Fruit fly (Drosophila melanogaster) whole organism, embryonic: ENCODE measurements around the gene CG9021.

Experiments used
- CG10959 ChIP-seq: fragments of 200-800 bp; sonication (Bioruptor generic); IDR thresholded peaks from 2 replicates; pipeline ENCODE4 v1.3.6; 2022; ENCODE audit warnings: missing biosample characterization, missing genetic modification characterization
- CG11456 ChIP-seq: fragments of 200-800 bp; sonication (Bioruptor generic); IDR thresholded peaks from 3 replicates; pipeline ENCODE4 v1.3.6; 2022; ENCODE audit warnings: missing biosample characterization, missing genetic modification characterization
- CG11723 ChIP-seq: fragments of 200-800 bp; sonication (Bioruptor generic); optimal IDR thresholded peaks from 2 replicates; lab custom pipeline; 2017; ENCODE audit warnings: missing biosample characterization, mild to moderate bottlenecking, missing genetic modification characterization
- CG13624 ChIP-seq: fragments of 200-800 bp; sonication (Bioruptor generic); optimal IDR thresholded peaks from 2 replicates; lab custom pipeline; 2016; ENCODE audit warnings: missing biosample characterization, missing genetic modification characterization
- CG13775 ChIP-seq: fragments of 200-800 bp; sonication (Bioruptor generic); optimal IDR thresholded peaks from 3 replicates; lab custom pipeline; 2017; ENCODE audit warnings: missing biosample characterization, mild to moderate bottlenecking, missing genetic modification characterization
- CG14965 ChIP-seq: fragments of 200-800 bp; sonication (Bioruptor generic); optimal IDR thresholded peaks from 2 replicates; lab custom pipeline; 2016; ENCODE audit warnings: missing biosample characterization, missing genetic modification characterization, borderline replicate concordance
- CG15011 ChIP-seq: fragments of 200-800 bp; sonication (Bioruptor generic); optimal IDR thresholded peaks from 3 replicates; lab custom pipeline; 2018; ENCODE audit warnings: missing biosample characterization, mild to moderate bottlenecking, missing genetic modification characterization
- CG15601 ChIP-seq: fragments of 200-800 bp; sonication (Bioruptor generic); optimal IDR thresholded peaks from 3 replicates; lab custom pipeline; 2019; ENCODE audit warnings: missing biosample characterization, mild to moderate bottlenecking, missing genetic modification characterization, moderate library complexity
- CG16863 ChIP-seq: fragments of 200-800 bp; sonication (Bioruptor generic); optimal IDR thresholded peaks from 3 replicates; lab custom pipeline; 2016; ENCODE audit warnings: missing biosample characterization, missing genetic modification characterization
- CG17186 ChIP-seq: fragments of 200-800 bp; sonication (Bioruptor generic); optimal IDR thresholded peaks from 3 replicates; lab custom pipeline; 2017; ENCODE audit warnings: missing biosample characterization, missing genetic modification reagents, missing genetic modification characterization
- CG2129 ChIP-seq: fragments of 200-800 bp; sonication (Bioruptor generic); IDR thresholded peaks from 2 replicates; pipeline ENCODE4 v1.3.6; 2022; ENCODE audit warnings: missing biosample characterization, missing genetic modification characterization; ENCODE audit not compliant: partially characterized antibody
- CG33213 ChIP-seq: fragments of 200-800 bp; sonication (Bioruptor generic); optimal IDR thresholded peaks from 3 replicates; lab custom pipeline; 2016; ENCODE audit warnings: missing biosample characterization, missing genetic modification characterization
- CG34224 ChIP-seq: fragments of 200-800 bp; sonication (Bioruptor generic); IDR thresholded peaks from 3 replicates; pipeline ENCODE4 v1.3.6; 2022; ENCODE audit warnings: missing biosample characterization, missing genetic modification characterization; ENCODE audit not compliant: partially characterized antibody
- CG4282 ChIP-seq: fragments of 200-800 bp; sonication (Bioruptor generic); optimal IDR thresholded peaks from 2 replicates; lab custom pipeline; 2016; ENCODE audit warnings: missing biosample characterization, missing genetic modification characterization
- CG4360 ChIP-seq: fragments of 200-800 bp; sonication (Bioruptor generic); IDR thresholded peaks from 2 replicates; pipeline ENCODE4 v1.3.6; 2022; ENCODE audit warnings: missing biosample characterization, missing genetic modification characterization
- CG7271 ChIP-seq: fragments of 200-800 bp; sonication (Bioruptor generic); optimal IDR thresholded peaks from 2 replicates; lab custom pipeline; 2018; ENCODE audit warnings: missing biosample characterization, mild to moderate bottlenecking, missing genetic modification characterization, moderate library complexity
- CG7357 ChIP-seq: fragments of 200-800 bp; sonication (Bioruptor generic); IDR thresholded peaks from 3 replicates; pipeline ENCODE4 v1.3.6; 2022; ENCODE audit warnings: missing biosample characterization, missing genetic modification characterization
- CG9797 ChIP-seq: fragments of 200-800 bp; sonication (Bioruptor generic); optimal IDR thresholded peaks from 3 replicates; lab custom pipeline; 2018; ENCODE audit warnings: missing biosample characterization, mild to moderate bottlenecking, missing genetic modification characterization
- CG9932 ChIP-seq: fragments of 200-800 bp; sonication (Bioruptor generic); IDR thresholded peaks from 2 replicates; pipeline ENCODE4 v1.3.6; 2022; ENCODE audit warnings: missing biosample characterization, missing genetic modification characterization
- Doc3 ChIP-seq: fragments of 200-800 bp; sonication (Bioruptor generic); IDR thresholded peaks from 3 replicates; pipeline ENCODE4 v1.3.6; 2022; ENCODE audit warnings: missing biosample characterization, missing genetic modification characterization; ENCODE audit not compliant: partially characterized antibody
- ERR ChIP-seq: fragments of 200-800 bp; sonication (Bioruptor generic); optimal IDR thresholded peaks from 2 replicates; lab custom pipeline; 2016; ENCODE audit warnings: missing biosample characterization, missing genetic modification characterization
- Elba2 ChIP-seq: fragments of 200-800 bp; sonication (Bioruptor generic); optimal IDR thresholded peaks from 3 replicates; lab custom pipeline; 2016; ENCODE audit warnings: missing biosample characterization, missing genetic modification characterization
- HmgZ ChIP-seq: fragments of 200-800 bp; sonication (Bioruptor generic); optimal IDR thresholded peaks from 2 replicates; lab custom pipeline; 2018; ENCODE audit warnings: missing biosample characterization, mild to moderate bottlenecking, missing genetic modification characterization
- Mad ChIP-seq: fragments of 200-800 bp; sonication (Bioruptor generic); optimal IDR thresholded peaks from 2 replicates; lab custom pipeline; 2016; ENCODE audit warnings: missing biosample characterization, missing genetic modification characterization
- NC2α ChIP-seq: fragments of 200-800 bp; sonication (Bioruptor generic); optimal IDR thresholded peaks from 2 replicates; lab custom pipeline; 2016; ENCODE audit warnings: missing biosample characterization, missing genetic modification characterization
- NFAT ChIP-seq: fragments of 200-800 bp; sonication (Bioruptor generic); IDR thresholded peaks from 2 replicates; pipeline ENCODE4 v1.3.6; 2022; ENCODE audit warnings: missing biosample characterization, missing genetic modification characterization
- Oli ChIP-seq: fragments of 200-800 bp; sonication (Bioruptor generic); optimal IDR thresholded peaks from 2 replicates; lab custom pipeline; 2018; ENCODE audit warnings: missing biosample characterization, mild to moderate bottlenecking, missing genetic modification characterization, moderate library complexity
- Ravus ChIP-seq: fragments of 200-800 bp; sonication (Bioruptor generic); IDR thresholded peaks from 2 replicates; pipeline ENCODE4 v1.3.6; 2022; ENCODE audit warnings: missing biosample characterization, missing genetic modification characterization
- Six4 ChIP-seq: fragments of 200-800 bp; sonication (Bioruptor generic); optimal IDR thresholded peaks from 2 replicates; lab custom pipeline; 2016; ENCODE audit warnings: missing biosample characterization, missing genetic modification characterization
- ap ChIP-seq: fragments of 200-800 bp; sonication (Bioruptor generic); IDR thresholded peaks from 2 replicates; pipeline ENCODE4 v1.3.6; 2022; ENCODE audit warnings: missing biosample characterization, missing genetic modification characterization
- br ChIP-seq: fragments of >200 bp; optimal IDR thresholded peaks from 2 replicates; lab custom pipeline; 2017
- cas ChIP-seq: fragments of 200-800 bp; sonication (Bioruptor generic); IDR thresholded peaks from 2 replicates; pipeline ENCODE4 v1.3.6; 2022; ENCODE audit warnings: missing biosample characterization, missing genetic modification characterization
- dmrt11E ChIP-seq: fragments of 200-800 bp; sonication (Bioruptor generic); optimal IDR thresholded peaks from 3 replicates; lab custom pipeline; 2018; ENCODE audit warnings: missing biosample characterization, mild to moderate bottlenecking, missing genetic modification characterization, moderate library complexity
- en ChIP-seq: fragments of 200-800 bp; sonication (Bioruptor generic); optimal IDR thresholded peaks from 2 replicates; lab custom pipeline; 2016; ENCODE audit warnings: missing biosample characterization, missing genetic modification characterization
- ewg ChIP-seq: fragments of 200-800 bp; sonication (Bioruptor generic); optimal IDR thresholded peaks from 3 replicates; lab custom pipeline; 2017; ENCODE audit warnings: mild to moderate bottlenecking, missing biosample characterization, missing genetic modification reagents, missing genetic modification characterization
- fd96Cb ChIP-seq: fragments of 200-800 bp; sonication (Bioruptor generic); optimal IDR thresholded peaks from 2 replicates; lab custom pipeline; 2018; ENCODE audit warnings: missing biosample characterization, mild to moderate bottlenecking, missing genetic modification characterization, moderate library complexity
- grn ChIP-seq: fragments of 200-800 bp; sonication (Bioruptor generic); optimal IDR thresholded peaks from 3 replicates; lab custom pipeline; 2017; ENCODE audit warnings: missing biosample characterization, missing genetic modification characterization
- hbn ChIP-seq: fragments of 200-800 bp; sonication (Bioruptor generic); IDR thresholded peaks from 2 replicates; pipeline ENCODE4 v1.3.6; 2022; ENCODE audit warnings: missing biosample characterization, missing genetic modification characterization; ENCODE audit not compliant: partially characterized antibody
- hkb ChIP-seq, 2 experiments: fragments of 200-800 bp in 1 of 2; fragments of >200 bp in 1 of 2; sonication (Bioruptor generic) in 1 of 2; IDR thresholded peaks in 1 of 2; optimal IDR thresholded peaks in 1 of 2; 2 replicates each; pipeline versions ENCODE4 v1.3.6 to Lab custom; 2017 to 2022; ENCODE audit warnings: missing biosample characterization in 1 of 2, missing genetic modification characterization in 1 of 2
- mld ChIP-seq: fragments of 200-800 bp; sonication (Bioruptor generic); IDR thresholded peaks from 3 replicates; pipeline ENCODE4 v1.3.6; 2022; ENCODE audit warnings: missing biosample characterization, missing genetic modification characterization; ENCODE audit not compliant: partially characterized antibody
- oc ChIP-seq: fragments of 200-800 bp; sonication (Bioruptor generic); optimal IDR thresholded peaks from 2 replicates; lab custom pipeline; 2018; ENCODE audit warnings: missing biosample characterization, mild to moderate bottlenecking, missing genetic modification characterization, moderate library complexity
- odd ChIP-seq: fragments of 200-800 bp; sonication (Bioruptor generic); optimal IDR thresholded peaks from 2 replicates; lab custom pipeline; 2017; ENCODE audit warnings: missing biosample characterization, mild to moderate bottlenecking, missing genetic modification characterization
- pb ChIP-seq: fragments of 200-800 bp; sonication (Bioruptor generic); optimal IDR thresholded peaks from 3 replicates; lab custom pipeline; 2016; ENCODE audit warnings: missing biosample characterization, missing genetic modification characterization
- pho ChIP-seq: fragments of 200-800 bp; sonication (Bioruptor generic); optimal IDR thresholded peaks from 2 replicates; lab custom pipeline; 2016; ENCODE audit warnings: missing biosample characterization, missing genetic modification characterization
- pnt ChIP-seq: fragments of 200-800 bp; sonication (Bioruptor generic); optimal IDR thresholded peaks from 3 replicates; lab custom pipeline; 2016; ENCODE audit warnings: missing biosample characterization, missing genetic modification characterization
- row ChIP-seq: fragments of 200-800 bp; sonication (Bioruptor generic); IDR thresholded peaks from 3 replicates; pipeline ENCODE4 v1.3.6; 2022; ENCODE audit warnings: missing biosample characterization, missing genetic modification characterization
- unpg ChIP-seq: fragments of 200-800 bp; sonication (Bioruptor generic); optimal IDR thresholded peaks from 3 replicates; lab custom pipeline; 2018; ENCODE audit warnings: missing biosample characterization, mild to moderate bottlenecking, missing genetic modification characterization, moderate library complexity
- vnd ChIP-seq: fragments of 200-800 bp; sonication (Bioruptor generic); IDR thresholded peaks from 3 replicates; pipeline ENCODE4 v1.3.6; 2022; ENCODE audit warnings: missing biosample characterization, missing genetic modification characterization; ENCODE audit not compliant: partially characterized antibody
- zfh2 ChIP-seq: fragments of 200-800 bp; sonication (Bioruptor generic); optimal IDR thresholded peaks from 2 replicates; lab custom pipeline; 2016; ENCODE audit warnings: missing biosample characterization, missing genetic modification characterization

CG9021 gene

DNA sequence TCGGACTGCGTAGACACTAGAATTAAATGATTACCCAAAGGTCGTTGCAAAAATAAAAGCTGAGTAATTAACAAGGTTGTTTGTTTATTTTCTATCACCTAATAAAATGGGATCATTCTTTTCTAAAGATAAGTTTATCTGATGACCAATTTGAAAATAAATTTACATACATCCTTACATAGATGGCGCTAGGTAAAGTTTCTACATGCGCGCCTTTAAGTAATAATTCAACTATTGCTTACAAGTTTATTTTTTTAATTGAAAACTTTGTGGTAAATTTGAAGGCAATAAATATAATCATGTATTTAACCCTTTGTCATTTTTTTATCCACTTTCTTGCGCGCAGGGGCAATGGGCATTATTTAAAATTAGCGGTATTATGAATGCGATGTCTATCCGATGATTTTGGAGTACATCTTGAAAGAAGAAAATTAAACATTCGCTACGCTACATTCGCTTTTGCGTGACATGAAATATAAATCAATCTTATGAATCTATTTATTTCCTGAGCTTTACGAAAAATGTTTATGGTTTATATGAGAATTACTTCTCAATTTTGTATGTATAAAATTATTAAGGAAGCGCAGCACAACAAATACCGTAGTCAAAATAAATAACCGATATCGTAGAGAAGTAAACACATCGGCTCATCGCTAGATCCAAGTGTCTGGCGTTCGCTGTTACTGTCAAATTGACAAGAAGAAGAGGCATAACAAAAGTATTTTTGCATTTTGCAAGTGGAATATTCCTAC, 44.5 kb upstream of the CG9021 start, which contains the start of gene CG9044 (continued):
- TF ChIP-seq CG13624, result peak; percentile 37
- no peak for TF ChIP-seq CG4282 (GFP tag; lab: Kevin White, UChicago)
- no peak for TF ChIP-seq oc (tag; lab: Kevin White, UChicago)
- TF ChIP-seq pho (GFP tag; lab: Kevin White, UChicago), result peak; percentile 76
- peak; percentile 63 for TF ChIP-seq ewg (GFP tag; lab: Kevin White, UChicago)
- TF ChIP-seq Six4 (GFP tag; lab: Kevin White, UChicago), result peak; percentile 7
- no peak for TF ChIP-seq en (GFP tag; lab: Kevin White, UChicago)
- no peak for TF ChIP-seq odd (GFP tag; lab: Kevin White, UChicago)
- peak; percentile 67 for TF ChIP-seq Mad
- no peak for TF ChIP-seq Oli (tag; lab: Kevin White, UChicago)
- peak; percentile 86 for TF ChIP-seq hbn (GFP tag; lab: Robert Waterston, UW)
- TF ChIP-seq ap (GFP tag; lab: Robert Waterston, UW), result no peak
- peak; percentile 80 for TF ChIP-seq CG9932 (GFP tag; lab: Robert Waterston, UW)
- no peak for TF ChIP-seq CG10959
- TF ChIP-seq NC2α (GFP tag; lab: Kevin White, UChicago), result peak; percentile 48
- TF ChIP-seq CG9797 (GFP tag; lab: Kevin White, UChicago), result no peak
- TF ChIP-seq CG16863 (GFP tag; lab: Kevin White, UChicago), result peak; percentile 19
- TF ChIP-seq CG33213 (GFP tag; lab: Kevin White, UChicago), result peak; percentile 7
- no peak for TF ChIP-seq CG7271 (tag; lab: Kevin White, UChicago)
- peak; percentile 66 for TF ChIP-seq HmgZ (tag; lab: Kevin White, UChicago)
- peak; percentile 89 for TF ChIP-seq mld (GFP tag; lab: Robert Waterston, UW)
- peak; percentile 69 for TF ChIP-seq CG13775 (GFP tag; lab: Kevin White, UChicago)
- TF ChIP-seq NFAT (GFP tag; lab: Robert Waterston, UW), result peak; percentile 81
- peak; percentile 91 for TF ChIP-seq Doc3 (GFP tag; lab: Robert Waterston, UW)
- peak; percentile 37 for TF ChIP-seq CG15601 (tag; lab: Kevin White, UChicago)
- TF ChIP-seq grn (GFP tag; lab: Kevin White, UChicago), result peak; percentile 70
- no peak for TF ChIP-seq CG14965 (GFP tag; lab: Kevin White, UChicago)
- TF ChIP-seq fd96Cb (tag; lab: Kevin White, UChicago), result peak; percentile 37
- peak; percentile 46 for TF ChIP-seq Elba2 (GFP tag; lab: Kevin White, UChicago)
- TF ChIP-seq CG34224, result peak; percentile 83
- peak; percentile 94 for TF ChIP-seq row (GFP tag; lab: Robert Waterston, UW)
- TF ChIP-seq CG4360, result no peak
- no peak for TF ChIP-seq ERR
- TF ChIP-seq dmrt11E, result peak; percentile 12
- peak; percentile 93 for TF ChIP-seq vnd (GFP tag; lab: Robert Waterston, UW)
- TF ChIP-seq unpg, result no peak
- peak; percentile 66 for TF ChIP-seq pnt (GFP tag; lab: Kevin White, UChicago)
- TF ChIP-seq zfh2 (GFP tag; lab: Kevin White, UChicago), result peak; percentile 83
- no peak for TF ChIP-seq cas (GFP tag; lab: Robert Waterston, UW)
- TF ChIP-seq CG2129 (GFP tag; lab: Robert Waterston, UW), result peak; percentile 88
- TF ChIP-seq CG15011, result no peak
- no peak for TF ChIP-seq Ravus
- no peak for TF ChIP-seq br (lab: Kevin White, UChicago)
- TF ChIP-seq CG11456, result 0 out of 3 replicates have a peak, but pooled peaks have one; percentile 33
- TF ChIP-seq hkb (optimal IDR thresholded peaks at IDR 0.05; lab: Kevin White, UChicago), result no peak
- no peak for TF ChIP-seq hkb (GFP tag; IDR thresholded peaks at IDR 0.05; lab: Robert Waterston, UW)
- TF ChIP-seq CG11723 (GFP tag; lab: Kevin White, UChicago), result no peak
- TF ChIP-seq pb (GFP tag; lab: Kevin White, UChicago), result no peak
- peak; percentile 44 for TF ChIP-seq CG17186 (GFP tag; lab: Kevin White, UChicago)
- 0 out of 3 replicates have a peak, but pooled peaks have one; percentile 6 for TF ChIP-seq CG7357
